Fruit fly (Drosophila melanogaster) whole organism, embryonic: Measurements from ENCODE around the gene Alg7.

Experiments
- CG4730 ChIP-seq: fragments of 200-800 bp; sonication (Bioruptor generic); IDR thresholded peaks from 2 replicates; pipeline ENCODE4 v1.3.6; 2022; ENCODE audit warnings: missing biosample characterization, missing genetic modification characterization
- Med ChIP-seq: fragments of 200-800 bp; sonication (Bioruptor generic); peaks from one replicate; lab custom pipeline; 2016; ENCODE audit warnings: missing biosample characterization, missing genetic modification characterization, mild to moderate bottlenecking, inconsistent platforms, moderate library complexity

dm6 chr2L:13203437-13204137, 24.5 kb downstream of the Alg7 start, which contains the start of gene Pect:
- TF ChIP-seq CG4730 (GFP tag; lab: Robert Waterston, UW) (no peak), Med (GFP tag; lab: Kevin White, UChicago) (peak; percentile 79)
